Fruit fly (Drosophila melanogaster) whole organism, adult: ENCODE data around the gene ras.

Source experiments
- CG14711 ChIP-seq: fragments of 200-800 bp; sonication (Bioruptor generic); optimal IDR thresholded peaks from 2 replicates; lab custom pipeline; 2018; ENCODE audit warnings: missing biosample characterization, mild to moderate bottlenecking, missing genetic modification characterization, moderate library complexity
- CG5204 ChIP-seq: fragments of 200-800 bp; sonication (Bioruptor generic); optimal IDR thresholded peaks from 2 replicates; lab custom pipeline; 2016; ENCODE audit warnings: missing biosample characterization, missing genetic modification characterization
- Mnt ChIP-seq: fragments of 200-800 bp; sonication (Bioruptor generic); optimal IDR thresholded peaks from 2 replicates; lab custom pipeline; 2016; ENCODE audit warnings: missing biosample characterization, mild to moderate bottlenecking, missing genetic modification characterization

DNA sequence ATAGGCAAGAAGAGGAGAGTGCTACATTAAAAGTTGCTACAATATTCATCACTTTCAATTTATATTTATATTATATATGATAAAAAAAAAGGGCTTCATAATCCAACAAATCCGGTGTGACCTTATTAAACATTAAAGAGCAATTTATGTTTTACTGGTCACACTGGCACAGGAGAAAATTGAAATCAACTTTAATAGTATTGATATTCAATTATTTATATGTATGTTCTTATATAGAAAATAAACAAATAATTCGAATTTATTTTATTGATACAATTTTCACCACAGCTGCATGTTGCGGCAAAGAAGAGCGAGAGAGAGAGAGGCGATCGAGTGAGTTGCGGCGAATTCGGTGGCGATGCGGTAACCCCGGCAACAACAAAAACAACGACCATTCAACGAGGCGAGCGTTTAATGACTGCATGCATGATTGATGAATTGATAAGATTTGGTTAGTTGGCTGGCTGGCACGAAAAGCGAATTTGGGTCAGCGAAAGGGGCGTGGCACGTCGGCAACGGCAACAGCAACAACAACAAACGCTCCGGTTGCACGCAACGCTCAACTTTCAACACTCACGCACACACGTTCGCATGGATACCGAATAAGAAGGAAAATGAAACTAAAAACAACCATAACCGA, 15.0 kb upstream of the ras start:
- no peak for TF ChIP-seq CG5204 (GFP tag; lab: Kevin White, UChicago)
- no peak for TF ChIP-seq Mnt (GFP tag; lab: Kevin White, UChicago)
- TF ChIP-seq CG14711 (tag; lab: Kevin White, UChicago): no peak
